Worm (Caenorhabditis elegans) whole organism, L4 larva: ENCODE measurements around the gene lev-8.

ENCODE experiments used
- D1046.2 ChIP-seq: fragments of 200-800 bp; sonication (Bioruptor generic); IDR thresholded peaks from 2 replicates; pipeline ENCODE4 v1.3.6; 2022; ENCODE audit warnings: missing genetic modification characterization, missing compliant biosample characterization
- F10B5.3 ChIP-seq: sonication (generic microtip); optimal IDR thresholded peaks from 2 replicates; lab custom pipeline; 2016; ENCODE audit warnings: mild to moderate bottlenecking, missing genetic modification characterization, missing compliant biosample characterization
- F37D6.2 ChIP-seq: sonication (generic microtip); optimal IDR thresholded peaks from 2 replicates; lab custom pipeline; 2016; ENCODE audit warnings: mild to moderate bottlenecking, missing genetic modification characterization, missing compliant biosample characterization
- F44E2.7 ChIP-seq: fragments of 200-800 bp; sonication (Bioruptor generic); IDR thresholded peaks from 2 replicates; pipeline ENCODE4 v2.1.2; 2022; ENCODE audit warnings: missing genetic modification characterization, missing compliant biosample characterization
- T20F7.1 ChIP-seq: fragments of 200-800 bp; sonication (Bioruptor generic); optimal IDR thresholded peaks from 2 replicates; lab custom pipeline; 2018; ENCODE audit warnings: mild to moderate bottlenecking, missing genetic modification characterization, missing compliant biosample characterization
- Y105C5A.15 ChIP-seq: fragments of 200-800 bp; sonication (Bioruptor generic); IDR thresholded peaks from 2 replicates; pipeline ENCODE4 v1.3.6; 2022; ENCODE audit warnings: missing genetic modification characterization, missing compliant biosample characterization
- Y48G9A.11 ChIP-seq: fragments of 200-800 bp; sonication (Bioruptor generic); IDR thresholded peaks from 2 replicates; pipeline ENCODE4 v1.3.6; 2022; ENCODE audit warnings: missing genetic modification reagents, missing genetic modification characterization, missing compliant biosample characterization
- ZK337.2 ChIP-seq: fragments of 200-800 bp; sonication (Bioruptor generic); IDR thresholded peaks from 2 replicates; pipeline ENCODE4 v1.3.6; 2022; ENCODE audit warnings: missing genetic modification reagents, missing genetic modification characterization, missing compliant biosample characterization
- arid-1 ChIP-seq: fragments of 200-800 bp; sonication (Bioruptor generic); conservative IDR thresholded peaks from 2 replicates; pipeline ENCODE4 v1.3.6; 2022; ENCODE audit warnings: missing genetic modification reagents, missing genetic modification characterization, missing compliant biosample characterization
- attf-4 ChIP-seq: sonication (generic microtip); optimal IDR thresholded peaks from 3 replicates; lab custom pipeline; 2017; ENCODE audit warnings: missing biosample characterization, missing genetic modification characterization
- ceh-28 ChIP-seq: fragments of 150-350 bp; optimal IDR thresholded peaks from 2 replicates; lab custom pipeline; 2014; ENCODE audit warnings: missing biosample characterization, missing genetic modification reagents, missing genetic modification characterization
- cey-2 ChIP-seq: sonication (generic microtip); optimal IDR thresholded peaks from 3 replicates; lab custom pipeline; 2017; ENCODE audit warnings: missing genetic modification characterization, mild to moderate bottlenecking, missing compliant biosample characterization, antibody characterized with exemption, borderline replicate concordance; ENCODE audit not compliant: insufficient read depth
- daf-12 ChIP-seq: fragments of 150-350 bp; optimal IDR thresholded peaks from 2 replicates; lab custom pipeline; 2014; ENCODE audit warnings: missing biosample characterization, missing genetic modification reagents, missing genetic modification characterization
- daf-19 ChIP-seq: fragments of 200-800 bp; sonication (Bioruptor generic); conservative IDR thresholded peaks from 2 replicates; pipeline ENCODE4 v1.3.6; 2022; ENCODE audit warnings: missing genetic modification characterization, missing compliant biosample characterization
- dmd-6 ChIP-seq: fragments of 200-800 bp; sonication (Bioruptor generic); IDR thresholded peaks from 2 replicates; pipeline ENCODE4 v1.3.6; 2022; ENCODE audit warnings: missing genetic modification reagents, missing genetic modification characterization, missing compliant biosample characterization
- duxl-1 ChIP-seq: sonication (generic microtip); optimal IDR thresholded peaks from 2 replicates; lab custom pipeline; 2016; ENCODE audit warnings: mild to moderate bottlenecking, missing genetic modification characterization, moderate library complexity, missing compliant biosample characterization; ENCODE audit not compliant: poor library complexity
- egl-43 ChIP-seq: fragments of 200-800 bp; sonication (Bioruptor generic); IDR thresholded peaks from 2 replicates; pipeline ENCODE4 v1.3.6; 2022; ENCODE audit warnings: missing genetic modification reagents, missing genetic modification characterization, missing compliant biosample characterization
- gei-8 ChIP-seq: fragments of 200-800 bp; sonication (Bioruptor generic); optimal IDR thresholded peaks from 2 replicates; lab custom pipeline; 2018; ENCODE audit warnings: mild to moderate bottlenecking, missing genetic modification characterization, missing compliant biosample characterization
- hlh-11 ChIP-seq: fragments of 200-800 bp; sonication (Bioruptor generic); optimal IDR thresholded peaks from 2 replicates; lab custom pipeline; 2018; ENCODE audit warnings: mild to moderate bottlenecking, missing genetic modification characterization, missing compliant biosample characterization
- hlh-30 ChIP-seq: sonication (generic microtip); optimal IDR thresholded peaks from 2 replicates; lab custom pipeline; 2017; ENCODE audit warnings: antibody characterized with exemption, mild to moderate bottlenecking, missing genetic modification characterization, missing compliant biosample characterization; ENCODE audit not compliant: insufficient read depth
- jun-1 ChIP-seq: fragments of 150-350 bp; optimal IDR thresholded peaks from 2 replicates; lab custom pipeline; 2014; ENCODE audit warnings: missing biosample characterization, missing genetic modification reagents, missing genetic modification characterization
- lin-13 ChIP-seq: fragments of 150-350 bp; optimal IDR thresholded peaks from 2 replicates; lab custom pipeline; 2014; ENCODE audit warnings: missing biosample characterization, missing genetic modification reagents, missing genetic modification characterization
- lin-29 ChIP-seq: fragments of 200-800 bp; sonication (Bioruptor generic); IDR thresholded peaks from 2 replicates; pipeline ENCODE4 v1.3.6; 2022; ENCODE audit warnings: missing genetic modification reagents, missing genetic modification characterization, missing compliant biosample characterization
- lin-38 ChIP-seq: fragments of 200-800 bp; sonication (Bioruptor generic); IDR thresholded peaks from 2 replicates; pipeline ENCODE4 v1.3.6; 2022; ENCODE audit warnings: missing genetic modification reagents, missing genetic modification characterization, missing compliant biosample characterization
- lir-3 ChIP-seq: sonication (generic microtip); optimal IDR thresholded peaks from 2 replicates; lab custom pipeline; 2016; ENCODE audit warnings: mild to moderate bottlenecking, missing genetic modification characterization, missing compliant biosample characterization
- mdl-1 ChIP-seq, 2 experiments: fragments of 150-350 bp in 1 of 2; sonication (generic microtip) in 1 of 2; optimal IDR thresholded peaks; 2 replicates each; lab custom pipeline; 2014 to 2017; ENCODE audit warnings: missing biosample characterization in 2 of 2, missing genetic modification characterization in 2 of 2
- mep-1 ChIP-seq: fragments of 150-350 bp; sonication (generic microtip); optimal IDR thresholded peaks from 3 replicates; lab custom pipeline; 2014; ENCODE audit warnings: missing biosample characterization, missing genetic modification characterization
- mes-2 ChIP-seq: sonication (generic microtip); optimal IDR thresholded peaks from 2 replicates; lab custom pipeline; 2016; ENCODE audit warnings: missing genotype, mild to moderate bottlenecking, missing genetic modification characterization, missing compliant biosample characterization; ENCODE audit not compliant: poor library complexity, severe bottlenecking
- nhr-102 ChIP-seq: sonication (generic microtip); optimal IDR thresholded peaks from 2 replicates; lab custom pipeline; 2016; ENCODE audit warnings: mild to moderate bottlenecking, missing genetic modification characterization, moderate library complexity, missing compliant biosample characterization
- nhr-11 ChIP-seq: fragments of 150-350 bp; optimal IDR thresholded peaks from 2 replicates; lab custom pipeline; 2014; ENCODE audit warnings: missing biosample characterization, missing genetic modification characterization
- nhr-111 ChIP-seq: fragments of 200-800 bp; sonication (Bioruptor generic); optimal IDR thresholded peaks from 2 replicates; lab custom pipeline; 2018; ENCODE audit warnings: mild to moderate bottlenecking, missing genetic modification characterization, missing compliant biosample characterization
- nhr-237 ChIP-seq: sonication (generic microtip); optimal IDR thresholded peaks from 2 replicates; lab custom pipeline; 2017; ENCODE audit warnings: missing biosample characterization, missing genetic modification characterization
- nhr-25 ChIP-seq: sonication (generic microtip); optimal IDR thresholded peaks from 2 replicates; lab custom pipeline; 2017; ENCODE audit warnings: missing genetic modification characterization, mild to moderate bottlenecking, missing compliant biosample characterization, antibody characterized with exemption, moderate library complexity, borderline replicate concordance; ENCODE audit not compliant: insufficient read depth
- nhr-41 ChIP-seq: fragments of 200-800 bp; sonication (Bioruptor generic); IDR thresholded peaks from 2 replicates; pipeline ENCODE4 v1.3.6; 2022; ENCODE audit warnings: missing genetic modification reagents, missing genetic modification characterization, missing compliant biosample characterization
- nhr-42 ChIP-seq: fragments of 200-800 bp; sonication (Bioruptor generic); IDR thresholded peaks from 2 replicates; pipeline ENCODE4 v1.3.6; 2022; ENCODE audit warnings: missing genetic modification characterization, missing compliant biosample characterization
- nhr-48 ChIP-seq: sonication (generic microtip); optimal IDR thresholded peaks from 2 replicates; lab custom pipeline; 2016; ENCODE audit warnings: mild to moderate bottlenecking, missing genetic modification characterization, missing compliant biosample characterization
- nhr-6 ChIP-seq: fragments of 150-350 bp; optimal IDR thresholded peaks from 2 replicates; lab custom pipeline; 2014; ENCODE audit warnings: missing biosample characterization, missing genetic modification characterization
- pha-4 ChIP-seq, 2 experiments: fragments of 150-350 bp in 1 of 2; fragments of 200-800 bp in 1 of 2; sonication (Bioruptor generic) in 1 of 2; IDR thresholded peaks in 1 of 2; optimal IDR thresholded peaks in 1 of 2; 2 replicates each; pipeline versions ENCODE4 v1.3.6 to Lab custom; 2014 to 2022; ENCODE audit warnings: missing genetic modification characterization in 2 of 2, missing genetic modification reagents in 2 of 2, missing biosample characterization in 1 of 2, missing compliant biosample characterization in 1 of 2
- pqm-1 ChIP-seq: sonication (generic microtip); optimal IDR thresholded peaks from 2 replicates; lab custom pipeline; 2017; ENCODE audit warnings: missing biosample characterization, missing genetic modification characterization
- rbr-2 ChIP-seq: sonication (generic microtip); optimal IDR thresholded peaks from 2 replicates; lab custom pipeline; 2016; ENCODE audit warnings: missing genotype, missing genetic modification characterization, missing compliant biosample characterization
- sdz-12 ChIP-seq: fragments of 200-800 bp; sonication (Bioruptor generic); optimal IDR thresholded peaks from 2 replicates; lab custom pipeline; 2018; ENCODE audit warnings: mild to moderate bottlenecking, missing genetic modification characterization, missing compliant biosample characterization
- snpc-4 ChIP-seq: fragments of 150-350 bp; optimal IDR thresholded peaks from 2 replicates; lab custom pipeline; 2014; ENCODE audit warnings: missing biosample characterization, missing genetic modification characterization
- spr-3 ChIP-seq: fragments of 200-800 bp; sonication (Bioruptor generic); optimal IDR thresholded peaks from 2 replicates; lab custom pipeline; 2018; ENCODE audit warnings: mild to moderate bottlenecking, missing genetic modification characterization, missing compliant biosample characterization
- tag-97 ChIP-seq: fragments of 200-800 bp; sonication (Bioruptor generic); IDR thresholded peaks from 2 replicates; pipeline ENCODE4 v1.3.6; 2022; ENCODE audit warnings: missing genetic modification characterization, missing compliant biosample characterization
- unc-62 ChIP-seq, 3 experiments: fragments of 150-350 bp in 1 of 3; sonication (generic microtip); optimal IDR thresholded peaks in 2 of 3; peaks in 1 of 3; 1 replicate in 1 of 3; 2 replicates in 2 of 3; lab custom pipeline; 2014 to 2017; ENCODE audit warnings: missing biosample characterization in 3 of 3, missing genetic modification characterization in 3 of 3, missing genetic modification reagents in 3 of 3, missing genotype in 1 of 3
- vab-7 ChIP-seq: fragments of 200-800 bp; sonication (Bioruptor generic); IDR thresholded peaks from 2 replicates; pipeline ENCODE4 v1.3.6; 2022; ENCODE audit warnings: missing genetic modification reagents, missing genetic modification characterization, missing compliant biosample characterization
- zfp-3 ChIP-seq: fragments of 200-800 bp; sonication (Bioruptor generic); conservative IDR thresholded peaks from 2 replicates; pipeline ENCODE4 v1.3.6; 2022; ENCODE audit warnings: missing genetic modification reagents, missing genetic modification characterization, missing compliant biosample characterization
- ztf-11 ChIP-seq: fragments of 150-350 bp; optimal IDR thresholded peaks from 2 replicates; lab custom pipeline; 2014; ENCODE audit warnings: missing biosample characterization, missing genetic modification characterization

The lev-8 gene

DNA sequence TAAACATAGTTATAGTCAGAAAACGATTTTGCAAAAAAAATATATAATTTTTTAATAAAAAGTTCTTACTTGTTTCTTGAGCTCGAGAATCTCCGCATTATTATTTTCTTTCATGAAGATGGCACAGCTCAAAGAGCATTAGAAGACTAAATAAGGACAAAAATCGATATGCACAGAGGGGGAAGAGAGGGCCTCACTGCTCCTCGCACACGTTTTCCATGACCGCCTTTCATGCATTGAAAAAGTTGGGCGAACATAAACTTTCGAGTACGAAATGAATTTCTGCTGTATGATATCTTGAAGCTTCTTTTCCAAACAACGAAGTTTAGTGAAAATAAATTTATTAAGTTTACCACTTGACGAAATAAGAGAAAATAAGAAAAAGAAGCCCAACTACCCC lies 49.5 kb upstream of the lev-8 start, which contains the start of gene ccdc-149 (continued):
- TF ChIP-seq nhr-41 (GFP tag; lab: Robert Waterston, UW) (no peak), mes-2 (no peak), cey-2 (no peak), daf-12 (tag; lab: Kevin White, UChicago) (no peak), ztf-11 (tag; lab: Kevin White, UChicago) (no peak), nhr-25 (tag; lab: Kevin White, UChicago) (no peak), duxl-1 (tag; lab: Kevin White, UChicago) (no peak)

DNA sequence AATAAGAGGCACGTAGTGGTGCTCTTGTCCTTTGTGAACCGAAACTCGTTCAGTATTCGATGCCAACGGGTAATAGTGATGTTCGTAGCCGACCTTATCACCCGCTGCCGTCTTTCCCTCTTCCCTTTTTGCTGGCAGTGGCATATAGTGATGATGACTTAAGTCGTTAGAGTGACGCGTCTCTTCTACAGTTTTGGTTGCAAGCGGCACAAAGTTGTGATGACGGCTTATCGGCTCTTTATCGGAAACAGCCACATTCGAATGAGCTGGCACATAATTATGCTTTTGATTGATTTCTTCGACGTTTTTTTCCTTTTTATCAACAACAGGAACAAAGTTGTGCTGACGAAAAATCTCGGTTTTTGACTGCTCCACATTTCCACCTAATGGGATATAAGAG lies 45.3 kb upstream of the lev-8 start:
- TF ChIP-seq sdz-12 (GFP tag; lab: Kevin White, UChicago) (no peak), tag-97 (GFP tag; lab: Robert Waterston, UW) (0 out of 2 replicates have a peak, but pooled peaks have one; percentile 43), ZK337.2 (GFP tag; lab: Robert Waterston, UW) (no peak), ceh-28 (tag; lab: Kevin White, UChicago) (no peak), snpc-4 (no peak), lin-13 (GFP tag; lab: Kevin White, UChicago) (no peak), F44E2.7 (GFP tag; lab: Robert Waterston, UW) (no peak), jun-1 (tag; lab: Kevin White, UChicago) (peak; percentile 29), lin-38 (GFP tag; lab: Robert Waterston, UW) (0 out of 2 replicates have a peak, but pooled peaks have one; percentile 22), egl-43 (no peak), unc-62 (GFP tag; optimal IDR thresholded peaks at IDR 0.05 in 1 of 2; lab: Kevin White, UChicago) (no peak), unc-62 (tag; optimal IDR thresholded peaks at IDR 0.05; lab: Kevin White, UChicago) (no peak), nhr-25 (tag; lab: Kevin White, UChicago) (no peak), nhr-11 (no peak), mep-1 (peak; percentile 39), mdl-1 (tag; optimal IDR thresholded peaks at IDR 0.05; lab: Kevin White, UChicago) (peak in 1 of 2 experiments; percentile 48), nhr-48 (tag; lab: Kevin White, UChicago) (peak; percentile 54), F37D6.2 (tag; lab: Kevin White, UChicago) (no peak), pha-4 (GFP tag; IDR thresholded peaks at IDR 0.05; lab: Robert Waterston, UW) (no peak), pha-4 (tag; optimal IDR thresholded peaks at IDR 0.05; lab: Kevin White, UChicago) (no peak), nhr-42 (GFP tag; lab: Robert Waterston, UW) (no peak), cey-2 (no peak), attf-4 (tag; lab: Kevin White, UChicago) (no peak), hlh-11 (peak; percentile 92), T20F7.1 (no peak), nhr-6 (no peak), Y48G9A.11 (GFP tag; lab: Robert Waterston, UW) (no peak), Y105C5A.15 (GFP tag; lab: Robert Waterston, UW) (no peak), spr-3 (GFP tag; lab: Kevin White, UChicago) (no peak), pqm-1 (tag; lab: Kevin White, UChicago) (peak; percentile 94), zfp-3 (GFP tag; lab: Robert Waterston, UW) (no peak), gei-8 (GFP tag; lab: Kevin White, UChicago) (no peak), rbr-2 (tag; lab: Kevin White, UChicago) (no peak), dmd-6 (peak; percentile 93), nhr-111 (GFP tag; lab: Kevin White, UChicago) (no peak), lir-3 (tag; lab: Kevin White, UChicago) (no peak), nhr-237 (tag; lab: Kevin White, UChicago) (no peak), lin-29 (GFP tag; lab: Robert Waterston, UW) (no peak), hlh-30 (tag; lab: Kevin White, UChicago) (peak; percentile 34), nhr-102 (tag; lab: Kevin White, UChicago) (peak; percentile 74), daf-19 (GFP tag; lab: Robert Waterston, UW) (no peak), D1046.2 (GFP tag; lab: Robert Waterston, UW) (no peak), arid-1 (GFP tag; lab: Robert Waterston, UW) (no peak), F10B5.3 (tag; lab: Kevin White, UChicago) (no peak), vab-7 (GFP tag; lab: Robert Waterston, UW) (no peak)
